Worm (Caenorhabditis elegans): ENCODE measurements around the gene fbxa-37.

ce11 chrIII:1295149-1295716 is 10.4 kb downstream of the fbxa-37 start, which contains the start of gene fbxa-35:
- no peak for TF ChIP-seq lsy-2 (tag; optimal IDR thresholded peaks at IDR 0.05)
- TF ChIP-seq sptf-1 (tag; optimal IDR thresholded peaks at IDR 0.05), result no peak
- no peak for TF ChIP-seq ztf-11 (tag; optimal IDR thresholded peaks at IDR 0.05)
- TF ChIP-seq unc-39 (tag; optimal IDR thresholded peaks at IDR 0.05), result no peak
- no peak for TF ChIP-seq unc-62 (GFP tag; optimal IDR thresholded peaks at IDR 0.05)
- no peak for TF ChIP-seq mep-1 (tag; optimal IDR thresholded peaks at IDR 0.05)
- no peak for TF ChIP-seq ham-2 (GFP tag; optimal IDR thresholded peaks at IDR 0.05)

Data from whole organism, mixed stage, embryonic.